Worm (Caenorhabditis elegans): ENCODE data around the gene Y53G8AM.4.
"Not testable (repeated sequence)": the region's sequence is repeated elsewhere in the genome, so short reads cannot be mapped to it uniquely, and the experiment has no call there.

Gene Y53G8AM.4

ce11 chrIII:3263696-3264095 is 8.2 kb upstream of the Y53G8AM.4 start:
- TF ChIP-seq tab-1 (GFP tag; IDR thresholded peaks at IDR 0.05) (no peak), klf-2 (GFP tag; conservative IDR thresholded peaks at IDR 0.05) (no peak), cog-1 (tag; optimal IDR thresholded peaks at IDR 0.05) (no peak), ztf-29 (GFP tag; IDR thresholded peaks at IDR 0.05) (no peak), med-1 (GFP tag; optimal IDR thresholded peaks at IDR 0.05; ENCODE audit: insufficient read depth) (no peak), T22C8.4 (GFP tag; IDR thresholded peaks at IDR 0.05) (peak; percentile 36; the same call in 1 of the 2 replicates), flt-1 (GFP tag; IDR thresholded peaks at IDR 0.05) (no peak), ztf-23 (GFP tag; IDR thresholded peaks at IDR 0.05) (no peak)

- TF ChIP-seq ref-1 (GFP tag; conservative IDR thresholded peaks at IDR 0.05); ztf-23 (GFP tag; IDR thresholded peaks at IDR 0.05); klf-2 (GFP tag; conservative IDR thresholded peaks at IDR 0.05): not testable (repeated sequence)
These were observed 4.2 kb upstream of the Y53G8AM.4 start, which contains the start of gene Y53G8AM.6 for ce11 chrIII:3259691-3260090. TSS of gene Y53G8AM.6 (minus strand) at chrIII:3259791.

DNA sequence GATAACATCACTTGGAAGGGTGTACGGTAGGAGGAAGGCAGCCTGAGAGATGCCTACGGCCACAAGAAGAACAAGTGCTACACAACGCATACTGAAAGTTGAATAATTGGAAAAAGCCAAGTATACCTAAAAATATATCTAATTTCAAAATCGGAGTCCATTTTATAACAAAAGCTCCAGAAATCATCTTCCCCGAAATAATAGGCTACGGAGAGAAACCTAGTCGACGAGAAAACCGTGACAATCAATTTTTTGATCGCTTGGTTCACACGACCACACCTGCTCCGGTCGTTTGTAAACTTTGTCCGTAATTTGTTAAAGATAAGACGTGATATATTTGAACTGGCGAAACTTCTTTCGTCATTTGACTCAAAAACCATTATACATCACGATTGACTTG is 2.8 kb upstream of the Y53G8AM.4 start, which contains the start of gene nspg-7.2:
nspg-7.2 (minus strand) TSS at position 101 of the 400 bp plus-strand sequence.
- no peak for TF ChIP-seq ztf-23 (GFP tag; IDR thresholded peaks at IDR 0.05)
- no peak for TF ChIP-seq T22C8.4 (GFP tag; IDR thresholded peaks at IDR 0.05)
- TF ChIP-seq med-1 (GFP tag; optimal IDR thresholded peaks at IDR 0.05; ENCODE audit: insufficient read depth): no peak
- no peak for TF ChIP-seq cog-1 (tag; optimal IDR thresholded peaks at IDR 0.05)
- no peak for TF ChIP-seq ref-1 (GFP tag; conservative IDR thresholded peaks at IDR 0.05)
- TF ChIP-seq klf-2 (GFP tag; conservative IDR thresholded peaks at IDR 0.05): no peak
- TF ChIP-seq tab-1 (GFP tag; IDR thresholded peaks at IDR 0.05): no peak
- TF ChIP-seq flt-1 (GFP tag; IDR thresholded peaks at IDR 0.05): no peak
- no peak for TF ChIP-seq ztf-29 (GFP tag; IDR thresholded peaks at IDR 0.05)

ce11 chrIII:3255023-3255422 is 452 bp downstream of the Y53G8AM.4 start:
- TF ChIP-seq tab-1 (GFP tag; IDR thresholded peaks at IDR 0.05): no peak
- TF ChIP-seq ztf-23 (GFP tag; IDR thresholded peaks at IDR 0.05): no peak
- TF ChIP-seq ztf-29 (GFP tag; IDR thresholded peaks at IDR 0.05): no peak
- TF ChIP-seq klf-2 (GFP tag; conservative IDR thresholded peaks at IDR 0.05): no peak
- TF ChIP-seq med-1 (GFP tag; optimal IDR thresholded peaks at IDR 0.05; ENCODE audit: insufficient read depth): no peak
- no peak for TF ChIP-seq ref-1 (GFP tag; conservative IDR thresholded peaks at IDR 0.05)
- TF ChIP-seq T22C8.4 (GFP tag; IDR thresholded peaks at IDR 0.05): no peak
- TF ChIP-seq cog-1 (tag; optimal IDR thresholded peaks at IDR 0.05): no peak
- no peak for TF ChIP-seq flt-1 (GFP tag; IDR thresholded peaks at IDR 0.05)

ce11 chrIII:3253736-3254135 is 1.7 kb downstream of the Y53G8AM.4 start:
- TF ChIP-seq cog-1 (tag; optimal IDR thresholded peaks at IDR 0.05): no peak
- no peak for TF ChIP-seq ztf-29 (GFP tag; IDR thresholded peaks at IDR 0.05)
- TF ChIP-seq med-1 (GFP tag; optimal IDR thresholded peaks at IDR 0.05; ENCODE audit: insufficient read depth): no peak
- no peak for TF ChIP-seq tab-1 (GFP tag; IDR thresholded peaks at IDR 0.05)
- no peak for TF ChIP-seq klf-2 (GFP tag; conservative IDR thresholded peaks at IDR 0.05)
- TF ChIP-seq ztf-23 (GFP tag; IDR thresholded peaks at IDR 0.05): no peak
- no peak for TF ChIP-seq flt-1 (GFP tag; IDR thresholded peaks at IDR 0.05)
- TF ChIP-seq ref-1 (GFP tag; conservative IDR thresholded peaks at IDR 0.05): no peak
- no peak for TF ChIP-seq T22C8.4 (GFP tag; IDR thresholded peaks at IDR 0.05)

ce11 chrIII:3253043-3253442 is 2.4 kb downstream of the Y53G8AM.4 start, which contains the start of gene Y53G8AL.3:
TSS of gene Y53G8AL.3 (minus strand) at chrIII:3253143.
- TF ChIP-seq flt-1 (GFP tag; IDR thresholded peaks at IDR 0.05) (no peak), med-1 (GFP tag; optimal IDR thresholded peaks at IDR 0.05; ENCODE audit: insufficient read depth) (no peak), ztf-23 (GFP tag; IDR thresholded peaks at IDR 0.05) (no peak), ztf-29 (GFP tag; IDR thresholded peaks at IDR 0.05) (no peak), tab-1 (GFP tag; IDR thresholded peaks at IDR 0.05) (no peak), klf-2 (GFP tag; conservative IDR thresholded peaks at IDR 0.05) (no peak), T22C8.4 (GFP tag; IDR thresholded peaks at IDR 0.05) (no peak), cog-1 (tag; optimal IDR thresholded peaks at IDR 0.05) (no peak), ref-1 (GFP tag; conservative IDR thresholded peaks at IDR 0.05) (no peak)

DNA sequence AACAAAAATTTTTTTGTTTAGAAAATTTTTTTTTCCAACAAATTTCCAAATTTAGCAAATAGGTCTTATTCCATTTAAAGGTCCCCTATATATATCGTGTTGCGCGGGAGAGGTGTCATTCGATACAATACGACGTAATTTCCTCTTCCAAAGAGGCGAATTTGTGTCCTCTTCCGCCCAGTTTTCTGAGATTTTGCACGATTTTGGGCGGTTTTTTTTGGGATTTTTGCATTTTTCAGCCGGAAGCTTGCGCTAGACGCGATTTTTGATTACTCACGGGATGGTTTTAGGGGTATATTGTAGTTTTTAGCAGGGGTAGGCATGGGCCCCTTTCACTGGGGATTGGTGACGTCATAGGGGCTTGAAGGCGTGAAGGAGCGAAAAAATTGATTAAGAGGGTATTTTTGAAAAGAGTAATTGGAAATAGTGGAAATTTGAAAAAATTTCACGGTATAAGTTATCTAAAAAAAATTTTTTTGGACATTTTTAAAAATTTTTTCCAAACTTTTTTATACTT is 4.8 kb downstream of the Y53G8AM.4 start, which contains the start of gene Y53G8AL.4:
Y53G8AL.4 (minus strand) TSS at position 51 of the 517 bp plus-strand sequence.
- TF ChIP-seq T22C8.4 (GFP tag; IDR thresholded peaks at IDR 0.05) (no peak), ztf-29 (GFP tag; IDR thresholded peaks at IDR 0.05) (no peak), klf-2 (GFP tag; conservative IDR thresholded peaks at IDR 0.05) (no peak), flt-1 (GFP tag; IDR thresholded peaks at IDR 0.05) (no peak), ztf-23 (GFP tag; IDR thresholded peaks at IDR 0.05) (no peak), ref-1 (GFP tag; conservative IDR thresholded peaks at IDR 0.05) (no peak), tab-1 (GFP tag; IDR thresholded peaks at IDR 0.05) (no peak), cog-1 (tag; optimal IDR thresholded peaks at IDR 0.05) (no peak), med-1 (GFP tag; optimal IDR thresholded peaks at IDR 0.05; ENCODE audit: insufficient read depth) (no peak)

ce11 chrIII:3249038-3249420 is 6.4 kb downstream of the Y53G8AM.4 start:
- TF ChIP-seq ref-1 (GFP tag; conservative IDR thresholded peaks at IDR 0.05) (no peak), klf-2 (GFP tag; conservative IDR thresholded peaks at IDR 0.05) (no peak), ztf-23 (GFP tag; IDR thresholded peaks at IDR 0.05) (peak; percentile 43), cog-1 (tag; optimal IDR thresholded peaks at IDR 0.05) (no peak), tab-1 (GFP tag; IDR thresholded peaks at IDR 0.05) (peak; percentile 60; the same call in 1 of the 2 replicates), med-1 (GFP tag; optimal IDR thresholded peaks at IDR 0.05; ENCODE audit: insufficient read depth) (peak; percentile 23), T22C8.4 (GFP tag; IDR thresholded peaks at IDR 0.05) (peak; percentile 24; the same call in 1 of the 2 replicates), flt-1 (GFP tag; IDR thresholded peaks at IDR 0.05) (peak; percentile 76), ztf-29 (GFP tag; IDR thresholded peaks at IDR 0.05) (no peak)

- no peak for TF ChIP-seq flt-1 (GFP tag; IDR thresholded peaks at IDR 0.05)
- TF ChIP-seq klf-2 (GFP tag; conservative IDR thresholded peaks at IDR 0.05): no peak
- no peak for TF ChIP-seq ztf-29 (GFP tag; IDR thresholded peaks at IDR 0.05)
- TF ChIP-seq tab-1 (GFP tag; IDR thresholded peaks at IDR 0.05): no peak
- TF ChIP-seq med-1 (GFP tag; optimal IDR thresholded peaks at IDR 0.05; ENCODE audit: insufficient read depth): no peak
- no peak for TF ChIP-seq ref-1 (GFP tag; conservative IDR thresholded peaks at IDR 0.05)
- no peak for TF ChIP-seq T22C8.4 (GFP tag; IDR thresholded peaks at IDR 0.05)
These were observed 7.0 kb downstream of the Y53G8AM.4 start, which contains the start of gene nduf-9 for ce11 chrIII:3248307-3249037. TSS of gene nduf-9 (minus strand) at chrIII:3248575.

All from whole organism, midembryonic.